Worm (Caenorhabditis elegans) whole organism, young adult: ENCODE results near the gene efn-4.
A peak's percentile ranks its signal among the peaks of the same experiment; 100 is the strongest.

Experiments
- B0019.2 ChIP-seq: fragments of 200-800 bp; sonication (Bioruptor generic); conservative IDR thresholded peaks from 2 replicates; pipeline ENCODE4 v1.3.6; 2022; ENCODE audit warnings: missing genetic modification reagents, missing genetic modification characterization, missing compliant biosample characterization
- B0035.1 ChIP-seq: sonication (generic microtip); optimal IDR thresholded peaks from 2 replicates; lab custom pipeline; 2016; ENCODE audit warnings: missing genetic modification characterization, mild to moderate bottlenecking, missing compliant biosample characterization, missing genotype, missing genetic modification reagents
- B0336.3 ChIP-seq: fragments of 200-800 bp; sonication (Bioruptor generic); IDR thresholded peaks from 2 replicates; pipeline ENCODE4 v1.3.6; 2022; ENCODE audit warnings: missing genetic modification characterization, missing compliant biosample characterization
- C06A6.2 ChIP-seq: fragments of 200-800 bp; sonication (Bioruptor generic); conservative IDR thresholded peaks from 2 replicates; pipeline ENCODE4 v1.3.6; 2022; ENCODE audit warnings: missing genetic modification characterization, missing compliant biosample characterization
- D2030.7 ChIP-seq: fragments of 200-800 bp; sonication (Bioruptor generic); IDR thresholded peaks from 2 replicates; pipeline ENCODE4 v1.3.6; 2022; ENCODE audit warnings: missing genetic modification reagents, missing genetic modification characterization, missing compliant biosample characterization
- F23B12.7 ChIP-seq: sonication (generic microtip); optimal IDR thresholded peaks from 2 replicates; lab custom pipeline; 2017; ENCODE audit warnings: missing genetic modification characterization, mild to moderate bottlenecking, missing compliant biosample characterization, antibody characterized with exemption, moderate library complexity; ENCODE audit not compliant: insufficient read depth
- F49E8.2 ChIP-seq: sonication (generic microtip); optimal IDR thresholded peaks from 3 replicates; lab custom pipeline; 2017; ENCODE audit warnings: missing genetic modification characterization, mild to moderate bottlenecking, missing compliant biosample characterization, antibody characterized with exemption, moderate library complexity; ENCODE audit not compliant: insufficient read depth
- F52B5.7 ChIP-seq: sonication (generic microtip); optimal IDR thresholded peaks from 2 replicates; lab custom pipeline; 2016; ENCODE audit warnings: mild to moderate bottlenecking, missing genetic modification characterization, missing compliant biosample characterization
- F55B11.4 ChIP-seq: sonication (generic microtip); optimal IDR thresholded peaks from 2 replicates; lab custom pipeline; 2016; ENCODE audit warnings: missing compliant biosample characterization, missing genetic modification characterization, borderline replicate concordance; ENCODE audit not compliant: insufficient read depth
- K12H6.12 ChIP-seq: fragments of 200-800 bp; sonication (Bioruptor generic); optimal IDR thresholded peaks from 2 replicates; lab custom pipeline; 2018; ENCODE audit warnings: mild to moderate bottlenecking, missing genetic modification characterization, missing compliant biosample characterization
- Y53F4B.3 ChIP-seq: fragments of 200-800 bp; sonication (Bioruptor generic); IDR thresholded peaks from 2 replicates; pipeline ENCODE4 v1.3.6; 2022; ENCODE audit warnings: missing genetic modification reagents, missing genetic modification characterization, missing compliant biosample characterization
- Y53G8AR.9 ChIP-seq: fragments of 200-800 bp; sonication (Bioruptor generic); conservative IDR thresholded peaks from 2 replicates; pipeline ENCODE4 v1.3.6; 2022; ENCODE audit warnings: missing genetic modification reagents, missing genetic modification characterization, missing compliant biosample characterization
- Y56A3A.18 ChIP-seq: fragments of 200-800 bp; sonication (Bioruptor generic); IDR thresholded peaks from 2 replicates; pipeline ENCODE4 v1.3.6; 2022; ENCODE audit warnings: missing genetic modification reagents, missing genetic modification characterization, missing compliant biosample characterization
- akir-1 ChIP-seq: fragments of 200-800 bp; sonication (Bioruptor generic); optimal IDR thresholded peaks from 2 replicates; lab custom pipeline; 2018; ENCODE audit warnings: mild to moderate bottlenecking, missing genetic modification characterization, moderate library complexity, missing compliant biosample characterization
- atf-7 ChIP-seq: sonication (generic microtip); optimal IDR thresholded peaks from 2 replicates; lab custom pipeline; 2017; ENCODE audit warnings: mild to moderate bottlenecking, missing genetic modification characterization, missing compliant biosample characterization
- ceh-100 ChIP-seq: fragments of 200-800 bp; sonication (Bioruptor generic); IDR thresholded peaks from 2 replicates; pipeline ENCODE4 v1.3.6; 2022; ENCODE audit warnings: missing genetic modification reagents, missing genetic modification characterization, missing compliant biosample characterization
- ceh-27 ChIP-seq: fragments of 200-800 bp; sonication (Bioruptor generic); optimal IDR thresholded peaks from 2 replicates; lab custom pipeline; 2018; ENCODE audit warnings: mild to moderate bottlenecking, missing genetic modification characterization, moderate library complexity, missing compliant biosample characterization
- ceh-40 ChIP-seq: fragments of 200-800 bp; sonication (Bioruptor generic); IDR thresholded peaks from 2 replicates; pipeline ENCODE4 v1.3.6; 2022; ENCODE audit warnings: missing genetic modification characterization, missing compliant biosample characterization
- chd-7 ChIP-seq: sonication (generic microtip); optimal IDR thresholded peaks from 2 replicates; lab custom pipeline; 2016; ENCODE audit warnings: mild to moderate bottlenecking, missing genetic modification characterization, moderate library complexity, missing compliant biosample characterization
- dpff-1 ChIP-seq: sonication (generic microtip); optimal IDR thresholded peaks from 2 replicates; lab custom pipeline; 2017; ENCODE audit warnings: mild to moderate bottlenecking, missing genetic modification characterization, missing compliant biosample characterization
- egl-18 ChIP-seq: fragments of 200-800 bp; sonication (Bioruptor generic); IDR thresholded peaks from 2 replicates; pipeline ENCODE4 v1.3.6; 2022; ENCODE audit warnings: missing genetic modification reagents, missing genetic modification characterization, missing compliant biosample characterization
- egl-44 ChIP-seq: fragments of 200-800 bp; sonication (Bioruptor generic); IDR thresholded peaks from 2 replicates; pipeline ENCODE4 v1.3.6; 2022; ENCODE audit warnings: missing genetic modification reagents, missing genetic modification characterization, missing compliant biosample characterization
- ekl-4 ChIP-seq: fragments of 200-800 bp; sonication (Bioruptor generic); IDR thresholded peaks from 2 replicates; pipeline ENCODE4 v1.3.6; 2022; ENCODE audit warnings: missing genetic modification reagents, missing genetic modification characterization, missing compliant biosample characterization
- fkh-3 ChIP-seq: sonication (generic microtip); optimal IDR thresholded peaks from 2 replicates; lab custom pipeline; 2016; ENCODE audit warnings: mild to moderate bottlenecking, missing genetic modification characterization, missing compliant biosample characterization
- hmg-20 ChIP-seq: fragments of 200-800 bp; sonication (Bioruptor generic); IDR thresholded peaks from 2 replicates; pipeline ENCODE4 v1.3.6; 2022; ENCODE audit warnings: missing genetic modification reagents, missing genetic modification characterization, missing compliant biosample characterization
- hsf-1 ChIP-seq: fragments of 200-800 bp; sonication (Bioruptor generic); IDR thresholded peaks from 2 replicates; pipeline ENCODE4 v1.3.6; 2022; ENCODE audit warnings: missing genetic modification reagents, missing genetic modification characterization, missing compliant biosample characterization
- lin-54 ChIP-seq: fragments of 200-800 bp; sonication (Bioruptor generic); optimal IDR thresholded peaks from 2 replicates; lab custom pipeline; 2018; ENCODE audit warnings: mild to moderate bottlenecking, missing genetic modification characterization, missing compliant biosample characterization
- lir-1 ChIP-seq: fragments of 200-800 bp; sonication (Bioruptor generic); conservative IDR thresholded peaks from 2 replicates; pipeline ENCODE4 v1.3.6; 2022; ENCODE audit warnings: missing genetic modification reagents, missing genetic modification characterization, missing compliant biosample characterization
- madf-3 ChIP-seq: fragments of 200-800 bp; sonication (Bioruptor generic); IDR thresholded peaks from 2 replicates; pipeline ENCODE4 v1.3.6; 2022; ENCODE audit warnings: missing genetic modification reagents, missing genetic modification characterization, missing compliant biosample characterization
- madf-6 ChIP-seq: fragments of 200-800 bp; sonication (Bioruptor generic); IDR thresholded peaks from 2 replicates; pipeline ENCODE4 v1.3.6; 2022; ENCODE audit warnings: missing genetic modification reagents, missing genetic modification characterization, missing compliant biosample characterization
- mes-4 ChIP-seq: sonication (generic microtip); optimal IDR thresholded peaks from 2 replicates; lab custom pipeline; 2016; ENCODE audit warnings: missing genotype, missing genetic modification characterization, missing compliant biosample characterization
- nfya-1 ChIP-seq: sonication (generic microtip); optimal IDR thresholded peaks from 2 replicates; lab custom pipeline; 2017; ENCODE audit warnings: antibody characterized with exemption, missing compliant biosample characterization, missing genetic modification characterization, borderline replicate concordance; ENCODE audit not compliant: insufficient read depth
- nfyb-1 ChIP-seq: fragments of 200-800 bp; sonication (Bioruptor generic); IDR thresholded peaks from 2 replicates; pipeline ENCODE4 v1.3.6; 2022; ENCODE audit warnings: missing genetic modification reagents, missing genetic modification characterization, missing compliant biosample characterization
- nhr-120 ChIP-seq: fragments of 200-800 bp; sonication (Bioruptor generic); IDR thresholded peaks from 2 replicates; pipeline ENCODE4 v1.3.6; 2022; ENCODE audit warnings: missing genetic modification characterization, missing compliant biosample characterization
- nhr-80 ChIP-seq: sonication (generic microtip); optimal IDR thresholded peaks from 2 replicates; lab custom pipeline; 2016; ENCODE audit warnings: missing genetic modification characterization, missing compliant biosample characterization
- snpc-1.3 ChIP-seq: sonication (generic microtip); optimal IDR thresholded peaks from 2 replicates; lab custom pipeline; 2017; ENCODE audit warnings: missing genetic modification characterization, mild to moderate bottlenecking, missing compliant biosample characterization, antibody characterized with exemption, moderate library complexity, missing genotype, missing genetic modification reagents; ENCODE audit not compliant: insufficient read depth
- tbp1 ChIP-seq: fragments of 200-800 bp; sonication (Bioruptor generic); optimal IDR thresholded peaks from 2 replicates; lab custom pipeline; 2018; ENCODE audit warnings: mild to moderate bottlenecking, missing genetic modification characterization, missing compliant biosample characterization
- zim-3 ChIP-seq: sonication (generic microtip); optimal IDR thresholded peaks from 2 replicates; lab custom pipeline; 2017; ENCODE audit warnings: mild to moderate bottlenecking, missing genetic modification characterization, moderate library complexity, missing compliant biosample characterization
- ztf-3 ChIP-seq: fragments of 200-800 bp; sonication (Bioruptor generic); optimal IDR thresholded peaks from 2 replicates; lab custom pipeline; 2018; ENCODE audit warnings: mild to moderate bottlenecking, missing genetic modification characterization, missing compliant biosample characterization
- ztf-6 ChIP-seq: fragments of 200-800 bp; sonication (Bioruptor generic); IDR thresholded peaks from 2 replicates; pipeline ENCODE4 v1.3.6; 2022; ENCODE audit warnings: missing genetic modification reagents, missing genetic modification characterization, missing compliant biosample characterization

The efn-4 gene

ce11 chrIV:523595-523994 lies 35.4 kb upstream of the efn-4 start, which contains the start of gene asm-3:
TSS of gene asm-3 (minus strand) at chrIV:523809.
- TF ChIP-seq nhr-80 (tag; lab: Kevin White, UChicago) (peak; percentile 89), Y53G8AR.9 (GFP tag; lab: Robert Waterston, UW) (no peak)

- TF ChIP-seq nhr-120 (GFP tag; lab: Robert Waterston, UW) (no peak), ztf-6 (GFP tag; lab: Robert Waterston, UW) (no peak), F55B11.4 (tag; lab: Kevin White, UChicago) (no peak), ztf-3 (GFP tag; lab: Kevin White, UChicago) (no peak), chd-7 (tag; lab: Kevin White, UChicago) (no peak), madf-6 (GFP tag; lab: Robert Waterston, UW) (no peak), F49E8.2 (no peak), madf-3 (GFP tag; lab: Robert Waterston, UW) (no peak), ceh-100 (GFP tag; lab: Robert Waterston, UW) (no peak), Y53F4B.3 (GFP tag; lab: Robert Waterston, UW) (no peak), mes-4 (no peak)
Observed at ce11 chrIV:524352-524751, 34.7 kb upstream of the efn-4 start, which contains the start of gene W03G1.2. TSS of gene W03G1.2 (plus strand) at chrIV:524652.

- TF ChIP-seq C06A6.2 (GFP tag; lab: Robert Waterston, UW) (no peak), ceh-27 (no peak), fkh-3 (tag; lab: Kevin White, UChicago) (no peak), zim-3 (tag; lab: Kevin White, UChicago) (no peak), hsf-1 (GFP tag; lab: Robert Waterston, UW) (no peak), lin-54 (GFP tag; lab: Kevin White, UChicago) (no peak), B0035.1 (no peak), egl-44 (no peak), egl-18 (GFP tag; lab: Robert Waterston, UW) (no peak), ceh-100 (GFP tag; lab: Robert Waterston, UW) (no peak), tbp1 (GFP tag; lab: Kevin White, UChicago) (no peak), lir-1 (GFP tag; lab: Robert Waterston, UW) (no peak), dpff-1 (tag; lab: Kevin White, UChicago) (no peak), nfyb-1 (GFP tag; lab: Robert Waterston, UW) (no peak), B0336.3 (GFP tag; lab: Robert Waterston, UW) (no peak)
Observed at ce11 chrIV:531835-532234, 27.2 kb upstream of the efn-4 start, which contains the start of gene glt-7. TSS of gene glt-7 (plus strand) at chrIV:532135.

- TF ChIP-seq K12H6.12 (tag; lab: Kevin White, UChicago) (no peak), ceh-27 (no peak), snpc-1.3 (tag; lab: Kevin White, UChicago) (no peak), Y56A3A.18 (GFP tag; lab: Robert Waterston, UW) (no peak), F23B12.7 (tag; lab: Kevin White, UChicago) (no peak), F55B11.4 (tag; lab: Kevin White, UChicago) (no peak), B0019.2 (GFP tag; lab: Robert Waterston, UW) (no peak), F52B5.7 (no peak), hmg-20 (no peak), nfya-1 (tag; lab: Kevin White, UChicago) (no peak), fkh-3 (tag; lab: Kevin White, UChicago) (no peak), D2030.7 (no peak), akir-1 (no peak), ceh-40 (GFP tag; lab: Robert Waterston, UW) (no peak), atf-7 (tag; lab: Kevin White, UChicago) (no peak), ekl-4 (GFP tag; lab: Robert Waterston, UW) (no peak)
Observed at ce11 chrIV:545852-546251, 13.2 kb upstream of the efn-4 start.
